Worm (Caenorhabditis elegans): Measurements from ENCODE around the gene atln-2.
A peak's percentile ranks its signal among the peaks of the same experiment; 100 is the strongest.

DNA sequence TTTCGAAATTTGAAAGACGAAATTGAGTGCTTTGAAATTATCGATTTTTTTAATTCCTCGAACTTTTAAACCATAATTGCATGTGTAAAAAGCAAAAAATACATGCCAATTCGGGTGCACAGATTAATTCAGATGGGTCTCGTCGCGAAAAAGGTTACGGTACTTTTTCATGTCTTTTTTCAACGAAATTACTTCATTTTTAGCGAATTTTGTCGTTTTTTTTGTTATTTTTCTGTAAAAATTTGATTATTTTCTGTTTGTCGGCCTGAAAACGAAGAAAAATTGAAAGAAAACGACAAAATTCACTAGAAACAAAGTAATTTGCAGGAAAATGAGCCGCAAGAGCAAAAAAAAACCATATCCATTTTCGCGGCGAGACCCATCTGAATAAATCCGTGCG is 26.6 kb upstream of the atln-2 start:
- TF ChIP-seq C04F5.9 (tag; optimal IDR thresholded peaks at IDR 0.05) (no peak), nhr-12 (tag; optimal IDR thresholded peaks at IDR 0.05) (no peak), nhr-237 (tag; optimal IDR thresholded peaks at IDR 0.05) (no peak), C34B4.2 (tag; optimal IDR thresholded peaks at IDR 0.05) (no peak), efl-1 (optimal IDR thresholded peaks at IDR 0.05) (peak in 1 of 2 experiments; percentile 40), efl-1 (GFP tag; optimal IDR thresholded peaks at IDR 0.05 in 1 of 2) (peak in 1 of 2 experiments; percentile 5), nhr-28 (tag; optimal IDR thresholded peaks at IDR 0.05) (no peak), aha-1 (tag; optimal IDR thresholded peaks at IDR 0.05) (no peak), lir-3 (tag; optimal IDR thresholded peaks at IDR 0.05; ENCODE audit: poor library complexity) (no peak), unc-130 (tag; optimal IDR thresholded peaks at IDR 0.05) (no peak), dpl-1 (GFP tag; optimal IDR thresholded peaks at IDR 0.05) (peak in 2 of 3 experiments; percentile 17 to 26)

Data from whole organism, L1 larva.